Worm (Caenorhabditis elegans) whole organism, L4/young adult: ENCODE data around the gene lst-2.

Experiments
- W03F9.2 ChIP-seq: fragments of 150-350 bp; optimal IDR thresholded peaks from 2 replicates; lab custom pipeline; 2014; ENCODE audit warnings: missing biosample characterization, missing genetic modification characterization
- dao-5 ChIP-seq: sonication (generic microtip); optimal IDR thresholded peaks from 2 replicates; lab custom pipeline; 2016; ENCODE audit warnings: missing genotype, missing genetic modification characterization, moderate library complexity, missing compliant biosample characterization
- him-1 ChIP-seq: sonication (generic microtip); optimal IDR thresholded peaks from 2 replicates; lab custom pipeline; 2016; ENCODE audit warnings: missing genotype, missing genetic modification reagents, missing genetic modification characterization, missing compliant biosample characterization

Gene lst-2

DNA sequence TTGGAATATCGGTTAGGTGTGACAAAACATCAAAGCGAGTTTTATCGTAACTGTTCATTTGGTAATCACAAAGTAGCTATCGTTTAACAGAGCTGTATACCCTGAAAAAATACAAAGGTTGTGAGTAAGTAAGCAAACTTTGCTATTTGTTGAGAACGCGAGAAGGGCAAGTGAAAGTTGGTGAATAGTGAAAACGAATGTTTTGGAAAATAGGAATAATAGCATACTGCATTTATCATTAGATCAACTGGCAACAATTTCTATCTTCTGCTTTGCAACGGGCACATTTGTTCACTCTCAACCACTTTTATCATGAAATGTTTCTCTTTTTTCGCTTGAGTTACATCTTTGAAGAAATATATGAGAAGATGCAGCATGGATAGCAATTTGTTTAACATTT is 54.4 kb downstream of the lst-2 start, which contains the start of gene C24A8.5:
Gene C24A8.5, minus strand, starts transcription at position 101 of the 400 bp plus-strand sequence.
- TF ChIP-seq dao-5 (tag; lab: Kevin White, UChicago) = no peak
- no peak for TF ChIP-seq him-1
- TF ChIP-seq W03F9.2 (tag; lab: Kevin White, UChicago) = no peak
